Worm (Caenorhabditis elegans) whole organism, late embryonic: Measurements from ENCODE around the gene cka-1.

Experiments used
- C38D4.7 ChIP-seq: fragments of 200-800 bp; sonication (Bioruptor generic); optimal IDR thresholded peaks from 2 replicates; lab custom pipeline; 2018; ENCODE audit warnings: mild to moderate bottlenecking, missing genetic modification characterization, moderate library complexity, missing compliant biosample characterization
- K02D7.2 ChIP-seq: sonication (generic microtip); optimal IDR thresholded peaks from 2 replicates; lab custom pipeline; 2017; ENCODE audit warnings: mild to moderate bottlenecking, missing genetic modification characterization, missing compliant biosample characterization
- Y22D7AL.16 ChIP-seq: sonication (generic microtip); optimal IDR thresholded peaks from 2 replicates; lab custom pipeline; 2016; ENCODE audit warnings: missing genetic modification characterization, missing compliant biosample characterization
- ahr-1 ChIP-seq: sonication (generic microtip); optimal IDR thresholded peaks from 2 replicates; lab custom pipeline; 2016; ENCODE audit warnings: missing genetic modification characterization, missing compliant biosample characterization
- ama-1 ChIP-seq: fragments of 150-350 bp; optimal IDR thresholded peaks from 2 replicates; lab custom pipeline; 2014
- ceh-14 ChIP-seq: sonication (generic microtip); optimal IDR thresholded peaks from 2 replicates; lab custom pipeline; 2016; ENCODE audit warnings: missing genotype, missing genetic modification characterization, missing compliant biosample characterization
- ceh-24 ChIP-seq: sonication (generic microtip); optimal IDR thresholded peaks from 2 replicates; lab custom pipeline; 2016; ENCODE audit warnings: mild to moderate bottlenecking, missing genetic modification characterization, missing compliant biosample characterization
- ceh-34 ChIP-seq: sonication (generic microtip); optimal IDR thresholded peaks from 2 replicates; lab custom pipeline; 2016; ENCODE audit warnings: mild to moderate bottlenecking, missing genetic modification characterization, missing compliant biosample characterization
- ceh-45 ChIP-seq: fragments of 200-800 bp; sonication (Bioruptor generic); IDR thresholded peaks from 2 replicates; pipeline ENCODE4 v1.3.6; 2022; ENCODE audit warnings: missing genetic modification reagents, missing genetic modification characterization, missing compliant biosample characterization
- ceh-6 ChIP-seq: fragments of 200-800 bp; sonication (Bioruptor generic); optimal IDR thresholded peaks from 2 replicates; lab custom pipeline; 2018; ENCODE audit warnings: mild to moderate bottlenecking, missing genetic modification characterization, missing compliant biosample characterization
- che-1 ChIP-seq: sonication (generic microtip); optimal IDR thresholded peaks from 2 replicates; lab custom pipeline; 2016; ENCODE audit warnings: mild to moderate bottlenecking, missing genetic modification characterization, missing compliant biosample characterization
- elt-4 ChIP-seq: sonication (generic microtip); optimal IDR thresholded peaks from 2 replicates; lab custom pipeline; 2016; ENCODE audit warnings: missing genetic modification characterization, missing compliant biosample characterization
- fax-1 ChIP-seq: sonication (generic microtip); optimal IDR thresholded peaks from 2 replicates; lab custom pipeline; 2016; ENCODE audit warnings: missing genotype, missing genetic modification characterization, missing compliant biosample characterization
- fkh-10 ChIP-seq: fragments of 150-350 bp; optimal IDR thresholded peaks from 2 replicates; lab custom pipeline; 2014; ENCODE audit warnings: missing biosample characterization, missing genetic modification reagents, missing genetic modification characterization
- fkh-6 ChIP-seq: sonication (generic microtip); optimal IDR thresholded peaks from 2 replicates; lab custom pipeline; 2016; ENCODE audit warnings: missing genetic modification characterization, missing compliant biosample characterization
- gmeb-2 ChIP-seq: sonication (generic microtip); optimal IDR thresholded peaks from 2 replicates; lab custom pipeline; 2016; ENCODE audit warnings: missing genetic modification characterization, inconsistent platforms, missing compliant biosample characterization
- hlh-30 ChIP-seq: sonication (generic microtip); optimal IDR thresholded peaks from 2 replicates; lab custom pipeline; 2017; ENCODE audit warnings: antibody characterized with exemption, missing genetic modification characterization, missing compliant biosample characterization; ENCODE audit not compliant: insufficient read depth
- hlh-6 ChIP-seq: sonication (generic microtip); optimal IDR thresholded peaks from 2 replicates; lab custom pipeline; 2016; ENCODE audit warnings: missing genotype, missing genetic modification characterization, missing compliant biosample characterization
- hlh-8 ChIP-seq: sonication (generic microtip); optimal IDR thresholded peaks from 2 replicates; lab custom pipeline; 2016; ENCODE audit warnings: missing genotype, missing genetic modification characterization, missing compliant biosample characterization
- madf-2 ChIP-seq: sonication (generic microtip); optimal IDR thresholded peaks from 2 replicates; lab custom pipeline; 2017; ENCODE audit warnings: missing genetic modification characterization, missing compliant biosample characterization
- mec-3 ChIP-seq: sonication (generic microtip); optimal IDR thresholded peaks from 2 replicates; lab custom pipeline; 2016; ENCODE audit warnings: borderline replicate concordance, missing genetic modification characterization, missing compliant biosample characterization
- nfya-1 ChIP-seq: sonication (generic microtip); optimal IDR thresholded peaks from 2 replicates; lab custom pipeline; 2017; ENCODE audit warnings: missing genetic modification characterization, mild to moderate bottlenecking, missing compliant biosample characterization, antibody characterized with exemption, moderate library complexity
- nhr-11 ChIP-seq: fragments of 150-350 bp; optimal IDR thresholded peaks from 2 replicates; lab custom pipeline; 2014; ENCODE audit warnings: missing biosample characterization, missing genetic modification characterization
- nhr-232 ChIP-seq: sonication (generic microtip); optimal IDR thresholded peaks from 2 replicates; lab custom pipeline; 2016; ENCODE audit warnings: missing genetic modification characterization, missing compliant biosample characterization
- npax-4 ChIP-seq: sonication (generic microtip); optimal IDR thresholded peaks from 2 replicates; lab custom pipeline; 2016; ENCODE audit warnings: missing genetic modification characterization, missing compliant biosample characterization
- odd-2 ChIP-seq: sonication (generic microtip); optimal IDR thresholded peaks from 2 replicates; lab custom pipeline; 2017; ENCODE audit warnings: antibody characterized with exemption, mild to moderate bottlenecking, missing genetic modification characterization, missing compliant biosample characterization
- pax-1 ChIP-seq: fragments of 150-350 bp; optimal IDR thresholded peaks from 2 replicates; lab custom pipeline; 2014; ENCODE audit warnings: missing biosample characterization, missing genetic modification characterization
- pqm-1 ChIP-seq: sonication (generic microtip); optimal IDR thresholded peaks from 2 replicates; lab custom pipeline; 2016; ENCODE audit warnings: missing genetic modification characterization, missing compliant biosample characterization
- ref-2 ChIP-seq: sonication (generic microtip); optimal IDR thresholded peaks from 2 replicates; lab custom pipeline; 2016; ENCODE audit warnings: missing genetic modification characterization, missing compliant biosample characterization
- sox-2 ChIP-seq: fragments of 200-800 bp; sonication (Bioruptor generic); IDR thresholded peaks from 2 replicates; pipeline ENCODE4 v1.3.6; 2022; ENCODE audit warnings: missing genetic modification reagents, missing genetic modification characterization, missing compliant biosample characterization
- sox-4 ChIP-seq: sonication (generic microtip); optimal IDR thresholded peaks from 2 replicates; lab custom pipeline; 2017; ENCODE audit warnings: mild to moderate bottlenecking, missing genetic modification characterization, inconsistent platforms, missing compliant biosample characterization
- syd-9 ChIP-seq: sonication (generic microtip); optimal IDR thresholded peaks from 2 replicates; lab custom pipeline; 2016; ENCODE audit warnings: mild to moderate bottlenecking, missing genetic modification characterization, moderate library complexity, missing compliant biosample characterization
- tbx-7 ChIP-seq: sonication (generic microtip); optimal IDR thresholded peaks from 2 replicates; lab custom pipeline; 2016; ENCODE audit warnings: missing genotype, missing genetic modification characterization, missing compliant biosample characterization
- ttx-3 ChIP-seq: sonication (generic microtip); optimal IDR thresholded peaks from 2 replicates; lab custom pipeline; 2016; ENCODE audit warnings: missing genetic modification reagents, missing genetic modification characterization, missing compliant biosample characterization
- unc-55 ChIP-seq: sonication (generic microtip); optimal IDR thresholded peaks from 2 replicates; lab custom pipeline; 2017; ENCODE audit warnings: missing biosample characterization, missing genetic modification reagents, missing genetic modification characterization

The cka-1 gene

ce11 chrIV:9756647-9757424, 19.4 kb upstream of the cka-1 start:
- TF ChIP-seq tbx-7 (tag; lab: Kevin White, UChicago): no peak
- TF ChIP-seq ceh-6 (GFP tag; lab: Kevin White, UChicago): no peak
- TF ChIP-seq unc-55 (GFP tag; lab: Kevin White, UChicago): no peak
- TF ChIP-seq fax-1 (tag; lab: Kevin White, UChicago): no peak
- no peak for TF ChIP-seq nhr-232 (tag; lab: Kevin White, UChicago)
- no peak for TF ChIP-seq pax-1 (tag; lab: Kevin White, UChicago)
- TF ChIP-seq npax-4 (tag; lab: Kevin White, UChicago): no peak
- TF ChIP-seq sox-4: no peak
- no peak for TF ChIP-seq ceh-34 (tag; lab: Kevin White, UChicago)
- no peak for TF ChIP-seq hlh-8
- TF ChIP-seq ceh-24 (tag; lab: Kevin White, UChicago): no peak
- no peak for TF ChIP-seq ttx-3 (tag; lab: Kevin White, UChicago)
- TF ChIP-seq fkh-10 (GFP tag; lab: Kevin White, UChicago): no peak

- TF ChIP-seq ceh-6 (GFP tag; lab: Kevin White, UChicago) (no peak), mec-3 (tag; lab: Kevin White, UChicago) (no peak), sox-4 (no peak), fkh-6 (tag; lab: Kevin White, UChicago) (no peak), syd-9 (tag; lab: Kevin White, UChicago) (no peak), fax-1 (tag; lab: Kevin White, UChicago) (no peak), ttx-3 (tag; lab: Kevin White, UChicago) (no peak)
Observed at ce11 chrIV:9755713-9756112, 18.3 kb upstream of the cka-1 start.

- TF ChIP-seq ceh-45 (GFP tag; lab: Robert Waterston, UW): no peak
- TF ChIP-seq ceh-6 (GFP tag; lab: Kevin White, UChicago): no peak
- TF ChIP-seq hlh-30 (tag; lab: Kevin White, UChicago): no peak
- TF ChIP-seq ref-2 (tag; lab: Kevin White, UChicago): no peak
Observed at ce11 chrIV:9748342-9748741, 10.9 kb upstream of the cka-1 start, which contains the start of gene C28D4.8. Gene C28D4.8, minus strand, starts transcription at chrIV:9748442.

- TF ChIP-seq hlh-8: no peak
- no peak for TF ChIP-seq che-1
- no peak for TF ChIP-seq hlh-30 (tag; lab: Kevin White, UChicago)
- TF ChIP-seq ahr-1: no peak
- no peak for TF ChIP-seq sox-2 (GFP tag; lab: Robert Waterston, UW)
- no peak for TF ChIP-seq elt-4 (tag; lab: Kevin White, UChicago)
- TF ChIP-seq ref-2 (tag; lab: Kevin White, UChicago): no peak
- no peak for TF ChIP-seq hlh-6
- no peak for TF ChIP-seq nhr-11 (tag; lab: Kevin White, UChicago)
- no peak for TF ChIP-seq gmeb-2
- no peak for TF ChIP-seq ama-1 (lab: Kevin White, UChicago)
- TF ChIP-seq madf-2 (tag; lab: Kevin White, UChicago): no peak
- TF ChIP-seq pqm-1 (tag; lab: Kevin White, UChicago): no peak
- TF ChIP-seq K02D7.2 (tag; lab: Kevin White, UChicago): no peak
- TF ChIP-seq C38D4.7: no peak
- no peak for TF ChIP-seq odd-2
- no peak for TF ChIP-seq fax-1 (tag; lab: Kevin White, UChicago)
- TF ChIP-seq ceh-14 (tag; lab: Kevin White, UChicago): no peak
- no peak for TF ChIP-seq nfya-1 (tag; lab: Kevin White, UChicago)
- no peak for TF ChIP-seq Y22D7AL.16 (tag; lab: Kevin White, UChicago)
Observed at ce11 chrIV:9746762-9747161, 9.3 kb upstream of the cka-1 start, which contains the start of gene C28D4.5. Gene C28D4.5, minus strand, starts transcription at chrIV:9746862.
